Worm (Caenorhabditis elegans): ENCODE measurements around the gene vha-5.
A peak's percentile ranks its signal among the peaks of the same experiment; 100 is the strongest.

The vha-5 gene

ce11 chrIV:8289580-8290323 is 14.0 kb upstream of the vha-5 start, which contains the start of gene daf-31:
Gene daf-31, plus strand, starts transcription at chrIV:8290273.
- TF ChIP-seq snpc-4 (GFP tag; optimal IDR thresholded peaks at IDR 0.05) = no peak
- peak in 1 of 4 experiments; percentile 54 for TF ChIP-seq snpc-4 (tag; optimal IDR thresholded peaks at IDR 0.05)
- TF ChIP-seq B0035.1 (tag; optimal IDR thresholded peaks at IDR 0.05) = no peak
- TF ChIP-seq efl-1 (GFP tag; optimal IDR thresholded peaks at IDR 0.05) = peak; percentile 72
- peak; percentile 7 for TF ChIP-seq lsl-1 (GFP tag; optimal IDR thresholded peaks at IDR 0.05)
- no peak for TF ChIP-seq pha-4 (tag; optimal IDR thresholded peaks at IDR 0.05)
- TF ChIP-seq hlh-12 (tag; optimal IDR thresholded peaks at IDR 0.05) = no peak
- no peak for TF ChIP-seq ztf-26 (tag; optimal IDR thresholded peaks at IDR 0.05)
- peak; percentile 67 for TF ChIP-seq dpl-1 (GFP tag; optimal IDR thresholded peaks at IDR 0.05)
- TF ChIP-seq hsf-1 (GFP tag; IDR thresholded peaks at IDR 0.05) = no peak
- peak; percentile 87 for TF ChIP-seq F33H1.4 (GFP tag; IDR thresholded peaks at IDR 0.05)
- TF ChIP-seq nfya-2 (GFP tag; IDR thresholded peaks at IDR 0.05) = no peak
- TF ChIP-seq attf-5 (GFP tag; optimal IDR thresholded peaks at IDR 0.05) = peak; percentile 55
- peak; percentile 6; the same call in 1 of the 2 replicates for TF ChIP-seq madf-6 (GFP tag; IDR thresholded peaks at IDR 0.05)
- no peak for TF ChIP-seq bed-1 (GFP tag; IDR thresholded peaks at IDR 0.05)
- TF ChIP-seq hmg-1.2 (GFP tag; IDR thresholded peaks at IDR 0.05) = peak; percentile 3; the same call in 1 of the 2 replicates
- peak; percentile 24 for TF ChIP-seq tbp1 (GFP tag; optimal IDR thresholded peaks at IDR 0.05)
- peak; percentile 45 for TF ChIP-seq F23B12.7 (tag; optimal IDR thresholded peaks at IDR 0.05; ENCODE audit: insufficient read depth)

- TF ChIP-seq F49E8.2 (tag; optimal IDR thresholded peaks at IDR 0.05; ENCODE audit: insufficient read depth) = peak; percentile 35
- TF ChIP-seq atf-7 (tag; optimal IDR thresholded peaks at IDR 0.05) = no peak
Observed at ce11 chrIV:8291232-8291631, 12.5 kb upstream of the vha-5 start, which contains the start of gene K07H8.2. Gene K07H8.2, plus strand, starts transcription at chrIV:8291532.

- TF ChIP-seq lin-54 (GFP tag; optimal IDR thresholded peaks at IDR 0.05) (peak; percentile 3), snpc-1.1 (tag; optimal IDR thresholded peaks at IDR 0.05; ENCODE audit: insufficient read depth) (no peak), hrde-1 (tag; optimal IDR thresholded peaks at IDR 0.05; ENCODE audit: borderline replicate concordance) (peak; percentile 19), attf-3 (GFP tag; conservative IDR thresholded peaks at IDR 0.05) (no peak), ceh-91 (GFP tag; IDR thresholded peaks at IDR 0.05) (no peak), ztf-3 (GFP tag; optimal IDR thresholded peaks at IDR 0.05) (no peak), zfh-2 (GFP tag; conservative IDR thresholded peaks at IDR 0.05) (no peak), Y67H2A.10 (GFP tag; conservative IDR thresholded peaks at IDR 0.05) (no peak), K12H6.12 (tag; optimal IDR thresholded peaks at IDR 0.05) (no peak), B0035.1 (tag; optimal IDR thresholded peaks at IDR 0.05) (no peak), ZK185.1 (tag; optimal IDR thresholded peaks at IDR 0.05; ENCODE audit: poor library complexity, severe bottlenecking) (no peak), hmg-1.2 (GFP tag; IDR thresholded peaks at IDR 0.05) (no peak)
Observed at ce11 chrIV:8294650-8295049, 9.1 kb upstream of the vha-5 start, which contains the start of gene tbce-1. Gene tbce-1, plus strand, starts transcription at chrIV:8294690.

ce11 chrIV:8297192-8297591 is 6.6 kb upstream of the vha-5 start, which contains the start of gene nprl-3:
Gene nprl-3, plus strand, starts transcription at chrIV:8297492.
- TF ChIP-seq lin-35 (GFP tag; optimal IDR thresholded peaks at IDR 0.05) (no peak), atf-7 (tag; optimal IDR thresholded peaks at IDR 0.05) (no peak), nfya-2 (GFP tag; IDR thresholded peaks at IDR 0.05) (no peak), lin-40 (tag; optimal IDR thresholded peaks at IDR 0.05) (no peak), dox-1 (GFP tag; IDR thresholded peaks at IDR 0.05) (no peak), aptf-3 (GFP tag; IDR thresholded peaks at IDR 0.05) (no peak), hlh-12 (tag; optimal IDR thresholded peaks at IDR 0.05) (no peak), Y56A3A.18 (GFP tag; IDR thresholded peaks at IDR 0.05) (no peak), nhr-90 (tag; optimal IDR thresholded peaks at IDR 0.05) (no peak), F55B11.4 (tag; optimal IDR thresholded peaks at IDR 0.05; ENCODE audit: borderline replicate concordance, insufficient read depth) (no peak), ztf-18 (tag; optimal IDR thresholded peaks at IDR 0.05) (no peak), attf-3 (GFP tag; conservative IDR thresholded peaks at IDR 0.05) (no peak), C17E4.6 (GFP tag; IDR thresholded peaks at IDR 0.05) (no peak), F49E8.2 (tag; optimal IDR thresholded peaks at IDR 0.05; ENCODE audit: insufficient read depth) (no peak), B0019.2 (GFP tag; conservative IDR thresholded peaks at IDR 0.05) (no peak), lin-26 (GFP tag; IDR thresholded peaks at IDR 0.05) (no peak), snpc-3.4 (tag; optimal IDR thresholded peaks at IDR 0.05) (no peak)

Data from whole organism, young adult.